Fruit fly (Drosophila melanogaster) whole organism, embryonic: ENCODE results near the gene CG6041.

Experiments used
- Atf3 ChIP-seq: fragments of 200-800 bp; sonication (Bioruptor generic); optimal IDR thresholded peaks from 3 replicates; lab custom pipeline; 2016; ENCODE audit warnings: missing biosample characterization, missing genetic modification characterization
- Atf6 ChIP-seq: fragments of 200-800 bp; sonication (Bioruptor generic); IDR thresholded peaks from 2 replicates; pipeline ENCODE4 v1.3.6; 2022; ENCODE audit warnings: missing biosample characterization, missing genetic modification characterization
- Bdp1 ChIP-seq: fragments of 200-800 bp; sonication (Bioruptor generic); optimal IDR thresholded peaks from 3 replicates; lab custom pipeline; 2016; ENCODE audit warnings: missing biosample characterization, missing genetic modification characterization
- Bgb ChIP-seq: fragments of 200-800 bp; sonication (Bioruptor generic); IDR thresholded peaks from 2 replicates; pipeline ENCODE4 v1.3.6; 2022; ENCODE audit warnings: missing biosample characterization, missing genetic modification characterization; ENCODE audit not compliant: partially characterized antibody
- CG10366 ChIP-seq: fragments of 200-800 bp; sonication (Bioruptor generic); IDR thresholded peaks from 2 replicates; pipeline ENCODE4 v1.3.6; 2022; ENCODE audit warnings: missing biosample characterization, missing genetic modification characterization
- CG11247 ChIP-seq: fragments of 200-800 bp; sonication (Bioruptor generic); IDR thresholded peaks from 2 replicates; pipeline ENCODE4 v1.3.6; 2022; ENCODE audit warnings: missing biosample characterization, missing genetic modification characterization
- CG11560 ChIP-seq: fragments of 200-800 bp; sonication (Bioruptor generic); IDR thresholded peaks from 3 replicates; pipeline ENCODE4 v1.3.6; 2022; ENCODE audit warnings: missing biosample characterization, missing genetic modification characterization
- CG11723 ChIP-seq: fragments of 200-800 bp; sonication (Bioruptor generic); optimal IDR thresholded peaks from 2 replicates; lab custom pipeline; 2017; ENCODE audit warnings: missing biosample characterization, mild to moderate bottlenecking, missing genetic modification characterization
- CG12299 ChIP-seq: fragments of 200-800 bp; sonication (Bioruptor generic); optimal IDR thresholded peaks from 2 replicates; lab custom pipeline; 2018; ENCODE audit warnings: missing biosample characterization, mild to moderate bottlenecking, missing genetic modification characterization
- CG12769 ChIP-seq: fragments of 200-800 bp; sonication (Bioruptor generic); optimal IDR thresholded peaks from 2 replicates; lab custom pipeline; 2019; ENCODE audit warnings: missing biosample characterization, mild to moderate bottlenecking, missing genetic modification characterization, moderate library complexity
- CG13287 ChIP-seq: fragments of 200-800 bp; sonication (Bioruptor generic); IDR thresholded peaks from 2 replicates; pipeline ENCODE4 v1.3.6; 2022; ENCODE audit warnings: missing biosample characterization, missing genetic modification characterization; ENCODE audit not compliant: partially characterized antibody
- CG1529 ChIP-seq: fragments of 200-800 bp; sonication (Bioruptor generic); optimal IDR thresholded peaks from 3 replicates; lab custom pipeline; 2018; ENCODE audit warnings: missing biosample characterization, missing genetic modification characterization
- CG15601 ChIP-seq: fragments of 200-800 bp; sonication (Bioruptor generic); optimal IDR thresholded peaks from 3 replicates; lab custom pipeline; 2019; ENCODE audit warnings: missing biosample characterization, mild to moderate bottlenecking, missing genetic modification characterization, moderate library complexity
- CG16813 ChIP-seq: fragments of 200-800 bp; sonication (Bioruptor generic); IDR thresholded peaks from 3 replicates; pipeline ENCODE4 v1.3.6; 2022; ENCODE audit warnings: missing biosample characterization, missing genetic modification characterization; ENCODE audit not compliant: partially characterized antibody
- CG18262 ChIP-seq: fragments of 200-800 bp; optimal IDR thresholded peaks from 3 replicates; lab custom pipeline; 2019; ENCODE audit warnings: missing biosample characterization, mild to moderate bottlenecking, missing genetic modification characterization, moderate library complexity
- CG30403 ChIP-seq: fragments of 200-800 bp; sonication (Bioruptor generic); optimal IDR thresholded peaks from 3 replicates; lab custom pipeline; 2016; ENCODE audit warnings: missing biosample characterization, missing genetic modification characterization
- CG30431 ChIP-seq: fragments of 200-800 bp; sonication (Bioruptor generic); optimal IDR thresholded peaks from 2 replicates; lab custom pipeline; 2017; ENCODE audit warnings: missing biosample characterization, missing genetic modification characterization
- CG32772 ChIP-seq: fragments of 200-800 bp; sonication (Bioruptor generic); IDR thresholded peaks from 2 replicates; pipeline ENCODE4 v1.3.6; 2022; ENCODE audit warnings: missing biosample characterization, missing genetic modification characterization
- CG34376 ChIP-seq: fragments of 200-800 bp; sonication (Bioruptor generic); optimal IDR thresholded peaks from 2 replicates; lab custom pipeline; 2018; ENCODE audit warnings: missing biosample characterization, mild to moderate bottlenecking, missing genetic modification characterization
- CG7987 ChIP-seq: fragments of 200-800 bp; sonication (Bioruptor generic); optimal IDR thresholded peaks from 2 replicates; lab custom pipeline; 2018; ENCODE audit warnings: missing biosample characterization, mild to moderate bottlenecking, missing genetic modification characterization, moderate library complexity
- CG8290 ChIP-seq, 3 experiments: fragments of 200-800 bp; sonication (Bioruptor generic); optimal IDR thresholded peaks; 2 replicates each; lab custom pipeline; 2016 to 2019; ENCODE audit warnings: missing biosample characterization in 3 of 3, missing genetic modification characterization in 3 of 3, mild to moderate bottlenecking in 2 of 3, moderate library complexity in 1 of 3
- CG8478 ChIP-seq: fragments of >200 bp; optimal IDR thresholded peaks from 2 replicates; lab custom pipeline; 2018
- CG9215 ChIP-seq: fragments of 200-800 bp; sonication (Bioruptor generic); IDR thresholded peaks from 2 replicates; pipeline ENCODE4 v1.3.6; 2022; ENCODE audit warnings: missing biosample characterization, missing genetic modification characterization
- CG9932 ChIP-seq: fragments of 200-800 bp; sonication (Bioruptor generic); IDR thresholded peaks from 2 replicates; pipeline ENCODE4 v1.3.6; 2022; ENCODE audit warnings: missing biosample characterization, missing genetic modification characterization
- Camta ChIP-seq: fragments of 200-800 bp; sonication (Bioruptor generic); optimal IDR thresholded peaks from 2 replicates; lab custom pipeline; 2016; ENCODE audit warnings: missing biosample characterization, missing genetic modification characterization
- D ChIP-seq, 2 experiments: fragments of 200-800 bp in 1 of 2; fragments of >200 bp in 1 of 2; sonication (Bioruptor generic) in 1 of 2; optimal IDR thresholded peaks; 2 replicates in 1 of 2; 3 replicates in 1 of 2; lab custom pipeline; 2017; ENCODE audit warnings: mild to moderate bottlenecking in 1 of 2, missing biosample characterization in 1 of 2, missing genetic modification characterization in 1 of 2, missing genetic modification reagents in 1 of 2
- H2.0 ChIP-seq: fragments of 200-800 bp; sonication (Bioruptor generic); IDR thresholded peaks from 2 replicates; pipeline ENCODE4 v1.3.6; 2022; ENCODE audit warnings: missing biosample characterization, missing genetic modification characterization
- Kr ChIP-seq: fragments of 200-800 bp; sonication (Bioruptor generic); optimal IDR thresholded peaks from 2 replicates; lab custom pipeline; 2017; ENCODE audit warnings: missing biosample characterization, mild to moderate bottlenecking, missing genetic modification characterization
- NC2α ChIP-seq: fragments of 200-800 bp; sonication (Bioruptor generic); optimal IDR thresholded peaks from 2 replicates; lab custom pipeline; 2016; ENCODE audit warnings: missing biosample characterization, missing genetic modification characterization
- ac ChIP-seq: fragments of 200-800 bp; sonication (Bioruptor generic); optimal IDR thresholded peaks from 3 replicates; lab custom pipeline; 2017; ENCODE audit warnings: missing biosample characterization, mild to moderate bottlenecking, missing genetic modification characterization
- aop ChIP-seq: fragments of 200-800 bp; sonication (Bioruptor generic); IDR thresholded peaks from 2 replicates; pipeline ENCODE4 v1.3.6; 2022; ENCODE audit warnings: missing biosample characterization, missing genetic modification characterization
- br ChIP-seq: fragments of >200 bp; optimal IDR thresholded peaks from 2 replicates; lab custom pipeline; 2017
- bsh ChIP-seq, 2 experiments: fragments of 200-800 bp; sonication (Bioruptor generic); optimal IDR thresholded peaks; 2 replicates each; lab custom pipeline; 2017 to 2018; ENCODE audit warnings: mild to moderate bottlenecking in 2 of 2, missing biosample characterization in 2 of 2, missing genetic modification characterization in 2 of 2, moderate library complexity in 1 of 2
- ci ChIP-seq: fragments of 200-800 bp; sonication (Bioruptor generic); IDR thresholded peaks from 3 replicates; pipeline ENCODE4 v1.3.6; 2022; ENCODE audit warnings: missing biosample characterization, missing genetic modification characterization
- croc ChIP-seq: fragments of 200-800 bp; sonication (Bioruptor generic); conservative IDR thresholded peaks from 3 replicates; pipeline ENCODE4 v1.3.6; 2022; ENCODE audit warnings: missing biosample characterization, missing genetic modification characterization
- dan ChIP-seq: fragments of 200-800 bp; sonication (Bioruptor generic); IDR thresholded peaks from 2 replicates; pipeline ENCODE4 v1.3.6; 2022; ENCODE audit warnings: missing biosample characterization, missing genetic modification characterization
- dysf ChIP-seq: fragments of 200-800 bp; sonication (Bioruptor generic); IDR thresholded peaks from 3 replicates; pipeline ENCODE4 v1.3.6; 2022; ENCODE audit warnings: missing biosample characterization, missing genetic modification characterization
- ems ChIP-seq: fragments of 200-800 bp; sonication (Bioruptor generic); optimal IDR thresholded peaks from 3 replicates; lab custom pipeline; 2016; ENCODE audit warnings: missing biosample characterization, missing genetic modification characterization
- gce ChIP-seq: fragments of 200-800 bp; sonication (Bioruptor generic); IDR thresholded peaks from 3 replicates; pipeline ENCODE4 v1.3.6; 2022; ENCODE audit warnings: missing biosample characterization, missing genetic modification characterization
- gsb-n ChIP-seq: fragments of 200-800 bp; sonication (Bioruptor generic); optimal IDR thresholded peaks from 3 replicates; lab custom pipeline; 2018; ENCODE audit warnings: missing biosample characterization, mild to moderate bottlenecking, missing genetic modification characterization
- mirr ChIP-seq: fragments of 200-800 bp; sonication (Bioruptor generic); optimal IDR thresholded peaks from 3 replicates; lab custom pipeline; 2018; ENCODE audit warnings: missing biosample characterization, mild to moderate bottlenecking, missing genetic modification characterization
- peb ChIP-seq: fragments of 200-800 bp; sonication (Bioruptor generic); IDR thresholded peaks from 2 replicates; pipeline ENCODE4 v1.3.6; 2022; ENCODE audit warnings: missing biosample characterization, missing genetic modification characterization
- pita ChIP-seq: fragments of 200-800 bp; sonication (Bioruptor generic); optimal IDR thresholded peaks from 2 replicates; lab custom pipeline; 2017; ENCODE audit warnings: missing biosample characterization, mild to moderate bottlenecking, missing genetic modification characterization
- prd ChIP-seq, 3 experiments: fragments of >200 bp in 2 of 3; fragments of 200-800 bp in 1 of 3; sonication (Bioruptor generic) in 1 of 3; optimal IDR thresholded peaks in 2 of 3; IDR thresholded peaks in 1 of 3; 2 replicates in 2 of 3; 3 replicates in 1 of 3; pipeline versions ENCODE4 v1.3.6 to Lab custom; 2017 to 2022; ENCODE audit warnings: missing biosample characterization in 1 of 3, missing genetic modification characterization in 1 of 3
- run ChIP-seq: fragments of 200-800 bp; sonication (Bioruptor generic); optimal IDR thresholded peaks from 3 replicates; lab custom pipeline; 2018; ENCODE audit warnings: missing biosample characterization, mild to moderate bottlenecking, missing genetic modification characterization
- sna ChIP-seq: fragments of 200-800 bp; sonication (Bioruptor generic); IDR thresholded peaks from 2 replicates; pipeline ENCODE4 v1.3.6; 2022; ENCODE audit warnings: missing biosample characterization, missing genetic modification characterization; ENCODE audit not compliant: partially characterized antibody
- tin ChIP-seq: fragments of 200-800 bp; sonication (Bioruptor generic); optimal IDR thresholded peaks from 3 replicates; lab custom pipeline; 2016; ENCODE audit warnings: missing biosample characterization, missing genetic modification characterization
- tio ChIP-seq: fragments of 200-800 bp; sonication (Bioruptor generic); optimal IDR thresholded peaks from 2 replicates; lab custom pipeline; 2017; ENCODE audit warnings: missing biosample characterization, missing genetic modification characterization, inconsistent platforms
- vfl ChIP-seq: fragments of 200-800 bp; sonication (Bioruptor generic); optimal IDR thresholded peaks from 2 replicates; lab custom pipeline; 2016; ENCODE audit warnings: missing biosample characterization, missing genetic modification characterization
- vvl ChIP-seq: fragments of 200-800 bp; sonication (Bioruptor generic); IDR thresholded peaks from 2 replicates; pipeline ENCODE4 v1.3.6; 2022; ENCODE audit warnings: missing biosample characterization, missing genetic modification characterization
- wor ChIP-seq: fragments of 200-800 bp; sonication (Bioruptor generic); IDR thresholded peaks from 2 replicates; pipeline ENCODE4 v1.3.6; 2022; ENCODE audit warnings: missing biosample characterization, missing genetic modification characterization

The CG6041 gene

dm6 chrX:5923124-5923523, 24.8 kb upstream of the CG6041 start (continued):
- TF ChIP-seq CG8290 (GFP tag; optimal IDR thresholded peaks at IDR 0.05; lab: Kevin White, UChicago) (no peak), CG8290 (tag; optimal IDR thresholded peaks at IDR 0.05; lab: Kevin White, UChicago) (peak in 1 of 2 experiments; percentile 29), NC2α (GFP tag; lab: Kevin White, UChicago) (no peak), mirr (no peak), CG1529 (GFP tag; lab: Kevin White, UChicago) (no peak), br (lab: Kevin White, UChicago) (no peak), CG30403 (GFP tag; lab: Kevin White, UChicago) (peak; percentile 34), sna (no peak), CG13287 (GFP tag; lab: Robert Waterston, UW) (no peak), CG9932 (peak; percentile 24; the same call in 1 of the 2 replicates), Atf6 (GFP tag; lab: Robert Waterston, UW) (peak; percentile 54; the same call in 1 of the 2 replicates), CG11247 (GFP tag; lab: Robert Waterston, UW) (no peak), Kr (GFP tag; lab: Kevin White, UChicago) (no peak), vfl (no peak), CG12769 (peak; percentile 31), Bdp1 (no peak), ems (GFP tag; lab: Kevin White, UChicago) (peak; percentile 14), CG11723 (no peak), wor (GFP tag; lab: Robert Waterston, UW) (no peak), peb (GFP tag; lab: Robert Waterston, UW) (no peak), D (optimal IDR thresholded peaks at IDR 0.05; lab: Kevin White, UChicago) (no peak), D (GFP tag; optimal IDR thresholded peaks at IDR 0.05; lab: Kevin White, UChicago) (no peak), CG32772 (no peak), CG30431 (GFP tag; lab: Kevin White, UChicago) (no peak), run (tag; lab: Kevin White, UChicago) (no peak), ac (GFP tag; lab: Kevin White, UChicago) (no peak), aop (GFP tag; lab: Robert Waterston, UW) (no peak), dysf (GFP tag; lab: Robert Waterston, UW) (0 out of 3 replicates have a peak, but pooled peaks have one; percentile 10), Bgb (no peak), CG10366 (GFP tag; lab: Robert Waterston, UW) (no peak), vvl (GFP tag; lab: Robert Waterston, UW) (peak; percentile 59), Atf3 (GFP tag; lab: Kevin White, UChicago) (no peak), CG7987 (GFP tag; lab: Kevin White, UChicago) (no peak), Camta (GFP tag; lab: Kevin White, UChicago) (no peak), croc (GFP tag; lab: Robert Waterston, UW) (no peak), tin (no peak), CG18262 (peak; percentile 16), CG9215 (GFP tag; lab: Robert Waterston, UW) (no peak; the same call in 1 of the 2 replicates), pita (GFP tag; lab: Kevin White, UChicago) (no peak), gce (GFP tag; lab: Robert Waterston, UW) (no peak), tio (GFP tag; lab: Kevin White, UChicago) (no peak), H2.0 (GFP tag; lab: Robert Waterston, UW) (no peak), CG16813 (peak; percentile 33; the same call in 1 of the 3 replicates), CG12299 (tag; lab: Kevin White, UChicago) (no peak), ci (0 out of 3 replicates have a peak, but pooled peaks have one; percentile 17), CG34376 (GFP tag; lab: Kevin White, UChicago) (no peak), CG11560 (no peak), gsb-n (tag; lab: Kevin White, UChicago) (no peak), CG8478 (lab: Kevin White, UChicago) (no peak), prd (optimal IDR thresholded peaks at IDR 0.05; lab: Kevin White, UChicago) (no peak), prd (GFP tag; IDR thresholded peaks at IDR 0.05; lab: Robert Waterston, UW) (peak; percentile 64; the same call in 2 of the 3 replicates), bsh (GFP tag; optimal IDR thresholded peaks at IDR 0.05; lab: Kevin White, UChicago) (peak in 1 of 2 experiments; percentile 29), dan (GFP tag; lab: Robert Waterston, UW) (no peak), CG15601 (no peak)
